Fruit fly (Drosophila melanogaster) whole organism, embryonic: Measurements from ENCODE around the gene TTLL15.

Source experiments
- Aef1 ChIP-seq: fragments of 200-800 bp; sonication (Bioruptor generic); IDR thresholded peaks from 3 replicates; pipeline ENCODE4 v1.3.6; 2022; ENCODE audit warnings: missing biosample characterization, missing genetic modification characterization
- B-H1 ChIP-seq: fragments of 200-800 bp; sonication (Bioruptor generic); IDR thresholded peaks from 3 replicates; pipeline ENCODE4 v1.3.6; 2022; ENCODE audit warnings: missing biosample characterization, missing genetic modification characterization
- CG11398 ChIP-seq: fragments of 200-800 bp; sonication (Bioruptor generic); optimal IDR thresholded peaks from 2 replicates; lab custom pipeline; 2016; ENCODE audit warnings: missing biosample characterization, missing genetic modification characterization
- CG12219 ChIP-seq: fragments of 200-800 bp; sonication (Bioruptor generic); optimal IDR thresholded peaks from 3 replicates; lab custom pipeline; 2018; ENCODE audit warnings: missing biosample characterization, mild to moderate bottlenecking, missing genetic modification characterization
- CG12659 ChIP-seq: fragments of 200-800 bp; sonication (Bioruptor generic); optimal IDR thresholded peaks from 3 replicates; lab custom pipeline; 2017; ENCODE audit warnings: mild to moderate bottlenecking, missing biosample characterization, missing genetic modification reagents, missing genetic modification characterization
- CG14965 ChIP-seq: fragments of 200-800 bp; sonication (Bioruptor generic); optimal IDR thresholded peaks from 2 replicates; lab custom pipeline; 2016; ENCODE audit warnings: missing biosample characterization, missing genetic modification characterization, borderline replicate concordance
- CG16813 ChIP-seq: fragments of 200-800 bp; sonication (Bioruptor generic); IDR thresholded peaks from 3 replicates; pipeline ENCODE4 v1.3.6; 2022; ENCODE audit warnings: missing biosample characterization, missing genetic modification characterization; ENCODE audit not compliant: partially characterized antibody
- CG18619 ChIP-seq: fragments of 200-800 bp; sonication (Bioruptor generic); optimal IDR thresholded peaks from 3 replicates; lab custom pipeline; 2017; ENCODE audit warnings: missing biosample characterization, mild to moderate bottlenecking, missing genetic modification characterization
- CG2202 ChIP-seq: fragments of 200-800 bp; sonication (Bioruptor generic); optimal IDR thresholded peaks from 2 replicates; lab custom pipeline; 2018; ENCODE audit warnings: missing biosample characterization, mild to moderate bottlenecking, missing genetic modification characterization
- CG30020 ChIP-seq: fragments of 200-800 bp; optimal IDR thresholded peaks from 2 replicates; lab custom pipeline; 2019; ENCODE audit warnings: missing biosample characterization, mild to moderate bottlenecking, missing genetic modification characterization, moderate library complexity
- CG31388 ChIP-seq: fragments of 200-800 bp; sonication (Bioruptor generic); optimal IDR thresholded peaks from 2 replicates; lab custom pipeline; 2016; ENCODE audit warnings: missing biosample characterization, missing genetic modification characterization
- CG4854 ChIP-seq: fragments of 200-800 bp; sonication (Bioruptor generic); optimal IDR thresholded peaks from 2 replicates; lab custom pipeline; 2016; ENCODE audit warnings: missing biosample characterization, missing genetic modification characterization, inconsistent platforms
- CG6689 ChIP-seq: fragments of 200-800 bp; sonication (Bioruptor generic); IDR thresholded peaks from 2 replicates; pipeline ENCODE4 v1.3.6; 2022; ENCODE audit warnings: missing biosample characterization, missing genetic modification characterization
- CG7928 ChIP-seq: fragments of 200-800 bp; sonication (Bioruptor generic); optimal IDR thresholded peaks from 2 replicates; lab custom pipeline; 2017; ENCODE audit warnings: missing biosample characterization, mild to moderate bottlenecking, missing genetic modification characterization
- CG9609 ChIP-seq: fragments of 200-800 bp; sonication (Bioruptor generic); optimal IDR thresholded peaks from 3 replicates; lab custom pipeline; 2016; ENCODE audit warnings: missing biosample characterization, missing genetic modification characterization
- Dek ChIP-seq: fragments of 200-800 bp; sonication (Bioruptor generic); optimal IDR thresholded peaks from 3 replicates; lab custom pipeline; 2019; ENCODE audit warnings: missing biosample characterization, mild to moderate bottlenecking, missing genetic modification characterization, moderate library complexity
- Dref ChIP-seq: fragments of 200-800 bp; sonication (Bioruptor generic); IDR thresholded peaks from 2 replicates; pipeline ENCODE4 v1.3.6; 2022; ENCODE audit warnings: missing biosample characterization, missing genetic modification characterization
- E2f2 ChIP-seq: fragments of 200-800 bp; sonication (Bioruptor generic); IDR thresholded peaks from 2 replicates; pipeline ENCODE4 v1.3.6; 2022; ENCODE audit warnings: missing biosample characterization, missing genetic modification characterization
- Gsc ChIP-seq: fragments of 200-800 bp; sonication (Bioruptor generic); IDR thresholded peaks from 2 replicates; pipeline ENCODE4 v1.3.6; 2022; ENCODE audit warnings: missing biosample characterization, missing genetic modification characterization
- HmgD ChIP-seq: fragments of 200-800 bp; sonication (Bioruptor generic); optimal IDR thresholded peaks from 3 replicates; lab custom pipeline; 2016; ENCODE audit warnings: missing biosample characterization, missing genetic modification characterization
- Mad ChIP-seq: fragments of 200-800 bp; sonication (Bioruptor generic); optimal IDR thresholded peaks from 2 replicates; lab custom pipeline; 2016; ENCODE audit warnings: missing biosample characterization, missing genetic modification characterization
- NC2α ChIP-seq: fragments of 200-800 bp; sonication (Bioruptor generic); optimal IDR thresholded peaks from 2 replicates; lab custom pipeline; 2016; ENCODE audit warnings: missing biosample characterization, missing genetic modification characterization
- Oaz ChIP-seq: fragments of 200-800 bp; sonication (Bioruptor generic); IDR thresholded peaks from 2 replicates; pipeline ENCODE4 v1.3.6; 2022; ENCODE audit warnings: missing biosample characterization, missing genetic modification characterization
- Oli ChIP-seq: fragments of 200-800 bp; sonication (Bioruptor generic); optimal IDR thresholded peaks from 2 replicates; lab custom pipeline; 2018; ENCODE audit warnings: missing biosample characterization, mild to moderate bottlenecking, missing genetic modification characterization, moderate library complexity
- Optix ChIP-seq: fragments of 200-800 bp; sonication (Bioruptor generic); IDR thresholded peaks from 3 replicates; pipeline ENCODE4 v1.3.6; 2022; ENCODE audit warnings: missing biosample characterization, missing genetic modification characterization
- Ravus ChIP-seq: fragments of 200-800 bp; sonication (Bioruptor generic); IDR thresholded peaks from 2 replicates; pipeline ENCODE4 v1.3.6; 2022; ENCODE audit warnings: missing biosample characterization, missing genetic modification characterization
- Sox100B ChIP-seq: fragments of 200-800 bp; sonication (Bioruptor generic); optimal IDR thresholded peaks from 3 replicates; lab custom pipeline; 2018; ENCODE audit warnings: missing biosample characterization, mild to moderate bottlenecking, missing genetic modification characterization
- Sox102F ChIP-seq: fragments of 200-800 bp; sonication (Bioruptor generic); optimal IDR thresholded peaks from 2 replicates; lab custom pipeline; 2018; ENCODE audit warnings: missing biosample characterization, mild to moderate bottlenecking, missing genetic modification characterization, moderate library complexity
- Ssrp ChIP-seq: fragments of 200-800 bp; sonication (Bioruptor generic); optimal IDR thresholded peaks from 2 replicates; lab custom pipeline; 2018; ENCODE audit warnings: missing biosample characterization, mild to moderate bottlenecking, missing genetic modification characterization, moderate library complexity
- Usf ChIP-seq: fragments of 200-800 bp; sonication (Bioruptor generic); optimal IDR thresholded peaks from 2 replicates; lab custom pipeline; 2017; ENCODE audit warnings: missing genotype, missing biosample characterization, missing genetic modification characterization
- bcd ChIP-seq: fragments of 200-800 bp; sonication (Bioruptor generic); optimal IDR thresholded peaks from 2 replicates; lab custom pipeline; 2017; ENCODE audit warnings: missing biosample characterization, mild to moderate bottlenecking, missing genetic modification characterization
- dan ChIP-seq: fragments of 200-800 bp; sonication (Bioruptor generic); IDR thresholded peaks from 2 replicates; pipeline ENCODE4 v1.3.6; 2022; ENCODE audit warnings: missing biosample characterization, missing genetic modification characterization
- dimm ChIP-seq: fragments of 200-800 bp; sonication (Bioruptor generic); IDR thresholded peaks from 2 replicates; pipeline ENCODE4 v1.3.6; 2022; ENCODE audit warnings: missing biosample characterization, missing genetic modification characterization
- dm ChIP-seq: fragments of 200-800 bp; sonication (Bioruptor generic); optimal IDR thresholded peaks from 3 replicates; lab custom pipeline; 2016; ENCODE audit warnings: missing biosample characterization, missing genetic modification characterization
- emc ChIP-seq: fragments of 200-800 bp; sonication (Bioruptor generic); optimal IDR thresholded peaks from 2 replicates; lab custom pipeline; 2016; ENCODE audit warnings: missing biosample characterization, missing genetic modification characterization
- ftz-f1 ChIP-seq: fragments of 200-800 bp; sonication (Bioruptor generic); optimal IDR thresholded peaks from 2 replicates; lab custom pipeline; 2016; ENCODE audit warnings: missing biosample characterization, missing genetic modification characterization
- fu2 ChIP-seq: fragments of 200-800 bp; sonication (Bioruptor generic); optimal IDR thresholded peaks from 2 replicates; lab custom pipeline; 2016; ENCODE audit warnings: missing biosample characterization, missing genetic modification characterization
- inv ChIP-seq: fragments of 200-800 bp; sonication (Bioruptor generic); IDR thresholded peaks from 2 replicates; pipeline ENCODE4 v1.3.6; 2022; ENCODE audit warnings: missing biosample characterization, missing genetic modification characterization; ENCODE audit not compliant: partially characterized antibody
- kah ChIP-seq: fragments of 200-800 bp; sonication (Bioruptor generic); optimal IDR thresholded peaks from 2 replicates; lab custom pipeline; 2018; ENCODE audit warnings: missing biosample characterization, mild to moderate bottlenecking, missing genetic modification characterization
- mirr ChIP-seq: fragments of 200-800 bp; sonication (Bioruptor generic); optimal IDR thresholded peaks from 3 replicates; lab custom pipeline; 2018; ENCODE audit warnings: missing biosample characterization, mild to moderate bottlenecking, missing genetic modification characterization
- row ChIP-seq: fragments of 200-800 bp; sonication (Bioruptor generic); IDR thresholded peaks from 3 replicates; pipeline ENCODE4 v1.3.6; 2022; ENCODE audit warnings: missing biosample characterization, missing genetic modification characterization
- run ChIP-seq: fragments of 200-800 bp; sonication (Bioruptor generic); optimal IDR thresholded peaks from 3 replicates; lab custom pipeline; 2018; ENCODE audit warnings: missing biosample characterization, mild to moderate bottlenecking, missing genetic modification characterization
- salm ChIP-seq: fragments of 200-800 bp; sonication (Bioruptor generic); optimal IDR thresholded peaks from 2 replicates; lab custom pipeline; 2018; ENCODE audit warnings: missing biosample characterization, mild to moderate bottlenecking, missing genetic modification characterization
- schlank ChIP-seq: fragments of 200-800 bp; sonication (Bioruptor generic); optimal IDR thresholded peaks from 2 replicates; lab custom pipeline; 2018; ENCODE audit warnings: missing biosample characterization, mild to moderate bottlenecking, missing genetic modification characterization
- sd ChIP-seq: fragments of 200-800 bp; sonication (Bioruptor generic); optimal IDR thresholded peaks from 3 replicates; lab custom pipeline; 2018; ENCODE audit warnings: missing biosample characterization, mild to moderate bottlenecking, missing genetic modification characterization, moderate library complexity
- slbo ChIP-seq: fragments of 200-800 bp; sonication (Bioruptor generic); IDR thresholded peaks from 2 replicates; pipeline ENCODE4 v1.3.6; 2022; ENCODE audit warnings: missing biosample characterization, missing genetic modification characterization
- slou ChIP-seq: fragments of 200-800 bp; sonication (Bioruptor generic); optimal IDR thresholded peaks from 3 replicates; lab custom pipeline; 2016; ENCODE audit warnings: missing biosample characterization, missing genetic modification characterization
- sr ChIP-seq: fragments of 200-800 bp; sonication (Bioruptor generic); IDR thresholded peaks from 3 replicates; pipeline ENCODE4 v1.3.6; 2022; ENCODE audit warnings: missing biosample characterization, missing genetic modification characterization
- tin ChIP-seq: fragments of 200-800 bp; sonication (Bioruptor generic); optimal IDR thresholded peaks from 3 replicates; lab custom pipeline; 2016; ENCODE audit warnings: missing biosample characterization, missing genetic modification characterization
- trh ChIP-seq: fragments of 200-800 bp; sonication (Bioruptor generic); optimal IDR thresholded peaks from 2 replicates; lab custom pipeline; 2016; ENCODE audit warnings: missing biosample characterization, missing genetic modification characterization
- twi ChIP-seq: fragments of 200-800 bp; optimal IDR thresholded peaks from 2 replicates; lab custom pipeline; 2019; ENCODE audit warnings: missing biosample characterization, mild to moderate bottlenecking, missing genetic modification characterization, moderate library complexity
- tx ChIP-seq: fragments of 200-800 bp; sonication (Bioruptor generic); optimal IDR thresholded peaks from 2 replicates; lab custom pipeline; 2016; ENCODE audit warnings: missing biosample characterization, missing genetic modification characterization

TTLL15 gene

DNA sequence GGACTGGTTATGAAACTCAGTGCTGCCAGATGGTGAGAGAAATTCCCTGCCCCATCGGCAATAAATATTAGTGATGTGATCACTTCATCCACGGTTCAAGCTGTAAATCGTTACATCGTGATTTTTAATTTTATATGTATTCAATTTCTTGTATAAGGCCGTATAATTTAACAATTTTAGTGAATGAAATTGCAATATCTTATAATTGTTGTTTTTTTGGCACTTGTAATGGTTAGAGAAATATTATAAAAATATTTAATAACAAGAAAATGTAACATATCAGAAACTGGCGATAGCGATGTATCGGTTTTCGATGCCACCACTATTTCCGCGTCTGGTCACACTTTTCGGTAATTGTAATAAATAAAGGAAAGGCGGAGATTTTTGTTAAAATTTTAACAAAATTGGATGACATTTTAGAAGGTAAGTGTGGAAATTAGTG is 31.0 kb upstream of the TTLL15 start, which contains the start of the genes mRpL37 and Rbp1 (continued):
- TF ChIP-seq CG2202 (tag; lab: Kevin White, UChicago) (peak; percentile 23), trh (peak; percentile 11), sd (tag; lab: Kevin White, UChicago) (peak; percentile 85), sr (GFP tag; lab: Robert Waterston, UW) (no peak), Ssrp (tag; lab: Kevin White, UChicago) (peak; percentile 81), CG7928 (GFP tag; lab: Kevin White, UChicago) (peak; percentile 21), CG30020 (tag; lab: Kevin White, UChicago) (peak; percentile 85), bcd (GFP tag; lab: Kevin White, UChicago) (peak; percentile 81), CG18619 (GFP tag; lab: Kevin White, UChicago) (peak; percentile 52), Optix (GFP tag; lab: Robert Waterston, UW) (no peak), Ravus (no peak; the same call in 1 of the 2 replicates), HmgD (GFP tag; lab: Kevin White, UChicago) (no peak), mirr (GFP tag; lab: Kevin White, UChicago) (no peak), emc (GFP tag; lab: Kevin White, UChicago) (no peak), inv (peak; percentile 92), Aef1 (GFP tag; lab: Robert Waterston, UW) (peak; percentile 88), B-H1 (peak; percentile 55; the same call in 1 of the 3 replicates), NC2α (no peak), ftz-f1 (GFP tag; lab: Kevin White, UChicago) (no peak), slou (GFP tag; lab: Kevin White, UChicago) (peak; percentile 80), CG12219 (GFP tag; lab: Kevin White, UChicago) (no peak), dm (no peak), dimm (GFP tag; lab: Robert Waterston, UW) (no peak), tx (GFP tag; lab: Kevin White, UChicago) (no peak), schlank (tag; lab: Kevin White, UChicago) (peak; percentile 17), twi (tag; lab: Kevin White, UChicago) (peak; percentile 76), CG4854 (GFP tag; lab: Kevin White, UChicago) (peak; percentile 59), Sox102F (GFP tag; lab: Kevin White, UChicago) (peak; percentile 73), slbo (GFP tag; lab: Robert Waterston, UW) (peak; percentile 85), CG12659 (GFP tag; lab: Kevin White, UChicago) (peak; percentile 85), CG14965 (GFP tag; lab: Kevin White, UChicago) (no peak), Dek (no peak), CG31388 (GFP tag; lab: Kevin White, UChicago) (no peak), E2f2 (GFP tag; lab: Robert Waterston, UW) (peak; percentile 57), fu2 (GFP tag; lab: Kevin White, UChicago) (no peak), row (GFP tag; lab: Robert Waterston, UW) (peak; percentile 97), salm (tag; lab: Kevin White, UChicago) (peak; percentile 23), CG11398 (GFP tag; lab: Kevin White, UChicago) (no peak), Gsc (GFP tag; lab: Robert Waterston, UW) (peak; percentile 50; the same call in 1 of the 2 replicates), dan (GFP tag; lab: Robert Waterston, UW) (peak; percentile 43; the same call in 1 of the 2 replicates), Usf (GFP tag; lab: Kevin White, UChicago) (peak; percentile 51), Oaz (GFP tag; lab: Robert Waterston, UW) (no peak), CG6689 (GFP tag; lab: Robert Waterston, UW) (peak; percentile 63), Mad (GFP tag; lab: Kevin White, UChicago) (peak; percentile 54), CG16813 (peak; percentile 91), kah (GFP tag; lab: Kevin White, UChicago) (no peak), CG9609 (GFP tag; lab: Kevin White, UChicago) (no peak), run (tag; lab: Kevin White, UChicago) (no peak), Dref (GFP tag; lab: Robert Waterston, UW) (peak; percentile 46), Sox100B (peak; percentile 72), tin (GFP tag; lab: Kevin White, UChicago) (peak; percentile 78), Oli (tag; lab: Kevin White, UChicago) (peak; percentile 66)
